Worm (Caenorhabditis elegans) whole organism, young adult: ENCODE data around the gene lmd-3.
A peak's percentile ranks its signal among the peaks of the same experiment; 100 is the strongest.

Source experiments
- B0019.2 ChIP-seq: fragments of 200-800 bp; sonication (Bioruptor generic); conservative IDR thresholded peaks from 2 replicates; pipeline ENCODE4 v1.3.6; 2022; ENCODE audit warnings: missing genetic modification reagents, missing genetic modification characterization, missing compliant biosample characterization
- D2030.7 ChIP-seq: fragments of 200-800 bp; sonication (Bioruptor generic); IDR thresholded peaks from 2 replicates; pipeline ENCODE4 v1.3.6; 2022; ENCODE audit warnings: missing genetic modification reagents, missing genetic modification characterization, missing compliant biosample characterization
- F10E7.11 ChIP-seq: sonication (generic microtip); optimal IDR thresholded peaks from 2 replicates; lab custom pipeline; 2017; ENCODE audit warnings: mild to moderate bottlenecking, missing genetic modification characterization, moderate library complexity, missing compliant biosample characterization
- F22D6.2 ChIP-seq: sonication (generic microtip); optimal IDR thresholded peaks from 2 replicates; lab custom pipeline; 2016; ENCODE audit warnings: mild to moderate bottlenecking, missing genetic modification characterization, missing compliant biosample characterization
- F33H1.4 ChIP-seq: fragments of 200-800 bp; sonication (Bioruptor generic); IDR thresholded peaks from 2 replicates; pipeline ENCODE4 v1.3.6; 2022; ENCODE audit warnings: missing genetic modification reagents, missing genetic modification characterization, missing compliant biosample characterization
- F37B4.10 ChIP-seq: fragments of 200-800 bp; sonication (Bioruptor generic); IDR thresholded peaks from 2 replicates; pipeline ENCODE4 v1.3.6; 2022; ENCODE audit warnings: missing genetic modification characterization, missing compliant biosample characterization
- F39B2.1 ChIP-seq: fragments of 200-800 bp; sonication (Bioruptor generic); IDR thresholded peaks from 2 replicates; pipeline ENCODE4 v1.3.6; 2022; ENCODE audit warnings: missing genetic modification reagents, missing genetic modification characterization, missing compliant biosample characterization
- F57A8.1 ChIP-seq: fragments of 200-800 bp; sonication (Bioruptor generic); optimal IDR thresholded peaks from 2 replicates; lab custom pipeline; 2018; ENCODE audit warnings: mild to moderate bottlenecking, missing genetic modification characterization, moderate library complexity, missing compliant biosample characterization
- Y53G8AR.9 ChIP-seq: fragments of 200-800 bp; sonication (Bioruptor generic); conservative IDR thresholded peaks from 2 replicates; pipeline ENCODE4 v1.3.6; 2022; ENCODE audit warnings: missing genetic modification reagents, missing genetic modification characterization, missing compliant biosample characterization
- Y79H2A.3 ChIP-seq: fragments of 200-800 bp; sonication (Bioruptor generic); conservative IDR thresholded peaks from 2 replicates; pipeline ENCODE4 v1.3.6; 2022; ENCODE audit warnings: missing genetic modification reagents, missing genetic modification characterization, missing compliant biosample characterization
- Y95B8A.8 ChIP-seq: fragments of 200-800 bp; sonication (Bioruptor generic); IDR thresholded peaks from 2 replicates; pipeline ENCODE4 v1.3.6; 2022; ENCODE audit warnings: missing genetic modification reagents, missing genetic modification characterization, missing compliant biosample characterization
- ZK185.1 ChIP-seq: sonication (generic microtip); optimal IDR thresholded peaks from 2 replicates; lab custom pipeline; 2016; ENCODE audit warnings: mild to moderate bottlenecking, missing genetic modification characterization, missing compliant biosample characterization; ENCODE audit not compliant: poor library complexity, severe bottlenecking
- atf-7 ChIP-seq: sonication (generic microtip); optimal IDR thresholded peaks from 2 replicates; lab custom pipeline; 2017; ENCODE audit warnings: mild to moderate bottlenecking, missing genetic modification characterization, missing compliant biosample characterization
- athp-1 ChIP-seq: sonication (generic microtip); optimal IDR thresholded peaks from 2 replicates; lab custom pipeline; 2017; ENCODE audit warnings: mild to moderate bottlenecking, missing genetic modification characterization, missing compliant biosample characterization
- attf-6 ChIP-seq: fragments of 200-800 bp; sonication (Bioruptor generic); IDR thresholded peaks from 2 replicates; pipeline ENCODE4 v1.3.6; 2022; ENCODE audit warnings: missing genetic modification reagents, missing genetic modification characterization, missing compliant biosample characterization
- bed-1 ChIP-seq: fragments of 200-800 bp; sonication (Bioruptor generic); IDR thresholded peaks from 2 replicates; pipeline ENCODE4 v1.3.6; 2022; ENCODE audit warnings: missing genetic modification reagents, missing genetic modification characterization, missing compliant biosample characterization
- bed-2 ChIP-seq: fragments of 200-800 bp; sonication (Bioruptor generic); IDR thresholded peaks from 2 replicates; pipeline ENCODE4 v1.3.6; 2022; ENCODE audit warnings: missing genetic modification reagents, missing genetic modification characterization, missing compliant biosample characterization
- ccch-3 ChIP-seq: fragments of 200-800 bp; sonication (Bioruptor generic); optimal IDR thresholded peaks from 2 replicates; lab custom pipeline; 2018; ENCODE audit warnings: mild to moderate bottlenecking, missing genetic modification characterization, missing compliant biosample characterization
- ceh-100 ChIP-seq: fragments of 200-800 bp; sonication (Bioruptor generic); IDR thresholded peaks from 2 replicates; pipeline ENCODE4 v1.3.6; 2022; ENCODE audit warnings: missing genetic modification reagents, missing genetic modification characterization, missing compliant biosample characterization
- ceh-40 ChIP-seq: fragments of 200-800 bp; sonication (Bioruptor generic); IDR thresholded peaks from 2 replicates; pipeline ENCODE4 v1.3.6; 2022; ENCODE audit warnings: missing genetic modification characterization, missing compliant biosample characterization
- dox-1 ChIP-seq: fragments of 200-800 bp; sonication (Bioruptor generic); IDR thresholded peaks from 2 replicates; pipeline ENCODE4 v1.3.6; 2022; ENCODE audit warnings: missing genetic modification reagents, missing genetic modification characterization, missing compliant biosample characterization
- fkh-3 ChIP-seq: sonication (generic microtip); optimal IDR thresholded peaks from 2 replicates; lab custom pipeline; 2016; ENCODE audit warnings: mild to moderate bottlenecking, missing genetic modification characterization, missing compliant biosample characterization
- gei-17 ChIP-seq: fragments of 200-800 bp; sonication (Bioruptor generic); optimal IDR thresholded peaks from 2 replicates; lab custom pipeline; 2018; ENCODE audit warnings: mild to moderate bottlenecking, missing genetic modification characterization, missing compliant biosample characterization
- hmg-20 ChIP-seq: fragments of 200-800 bp; sonication (Bioruptor generic); IDR thresholded peaks from 2 replicates; pipeline ENCODE4 v1.3.6; 2022; ENCODE audit warnings: missing genetic modification reagents, missing genetic modification characterization, missing compliant biosample characterization
- let-607 ChIP-seq, 2 experiments: fragments of 200-800 bp in 1 of 2; sonication (Bioruptor generic) in 1 of 2; sonication (generic microtip) in 1 of 2; optimal IDR thresholded peaks; 2 replicates each; lab custom pipeline; 2016 to 2018; ENCODE audit warnings: mild to moderate bottlenecking in 2 of 2, missing compliant biosample characterization in 2 of 2, missing genetic modification characterization in 2 of 2, moderate library complexity in 2 of 2, missing genotype in 1 of 2
- lin-35 ChIP-seq, 3 experiments: fragments of 150-350 bp in 2 of 3; sonication (generic microtip) in 1 of 3; optimal IDR thresholded peaks; 2 replicates each; lab custom pipeline; 2014 to 2018; ENCODE audit warnings: missing biosample characterization in 3 of 3, missing genetic modification characterization in 3 of 3, missing genetic modification reagents in 3 of 3
- lsl-1 ChIP-seq: fragments of 200-800 bp; sonication (Bioruptor generic); optimal IDR thresholded peaks from 2 replicates; lab custom pipeline; 2018; ENCODE audit warnings: mild to moderate bottlenecking, missing genetic modification characterization, moderate library complexity, missing compliant biosample characterization
- lsy-27 ChIP-seq: sonication (generic microtip); optimal IDR thresholded peaks from 2 replicates; lab custom pipeline; 2017; ENCODE audit warnings: missing genetic modification characterization, mild to moderate bottlenecking, missing compliant biosample characterization, antibody characterized with exemption, missing genotype, borderline replicate concordance; ENCODE audit not compliant: insufficient read depth
- madf-3 ChIP-seq: fragments of 200-800 bp; sonication (Bioruptor generic); IDR thresholded peaks from 2 replicates; pipeline ENCODE4 v1.3.6; 2022; ENCODE audit warnings: missing genetic modification reagents, missing genetic modification characterization, missing compliant biosample characterization
- nfyb-1 ChIP-seq: fragments of 200-800 bp; sonication (Bioruptor generic); IDR thresholded peaks from 2 replicates; pipeline ENCODE4 v1.3.6; 2022; ENCODE audit warnings: missing genetic modification reagents, missing genetic modification characterization, missing compliant biosample characterization
- nhr-27 ChIP-seq: fragments of 200-800 bp; sonication (Bioruptor generic); optimal IDR thresholded peaks from 2 replicates; lab custom pipeline; 2018; ENCODE audit warnings: mild to moderate bottlenecking, missing genetic modification characterization, moderate library complexity, missing compliant biosample characterization
- nhr-80 ChIP-seq: sonication (generic microtip); optimal IDR thresholded peaks from 2 replicates; lab custom pipeline; 2016; ENCODE audit warnings: missing genetic modification characterization, missing compliant biosample characterization
- rcor-1 ChIP-seq: fragments of 200-800 bp; sonication (Bioruptor generic); IDR thresholded peaks from 2 replicates; pipeline ENCODE4 v1.3.6; 2022; ENCODE audit warnings: missing genetic modification reagents, missing genetic modification characterization, missing compliant biosample characterization
- snpc-1.1 ChIP-seq: sonication (generic microtip); optimal IDR thresholded peaks from 2 replicates; lab custom pipeline; 2017; ENCODE audit warnings: missing genetic modification characterization, mild to moderate bottlenecking, missing compliant biosample characterization, antibody characterized with exemption, moderate library complexity, missing genotype, missing genetic modification reagents; ENCODE audit not compliant: insufficient read depth
- snpc-1.3 ChIP-seq: sonication (generic microtip); optimal IDR thresholded peaks from 2 replicates; lab custom pipeline; 2017; ENCODE audit warnings: missing genetic modification characterization, mild to moderate bottlenecking, missing compliant biosample characterization, antibody characterized with exemption, moderate library complexity, missing genotype, missing genetic modification reagents; ENCODE audit not compliant: insufficient read depth
- snpc-4 ChIP-seq, 5 experiments: fragments of 150-350 bp in 1 of 5; sonication (generic microtip) in 4 of 5; optimal IDR thresholded peaks; 2 replicates each; lab custom pipeline; 2014 to 2018; ENCODE audit warnings: missing genetic modification characterization in 5 of 5, missing biosample characterization in 3 of 5, antibody characterized with exemption in 2 of 5, mild to moderate bottlenecking in 2 of 5, missing compliant biosample characterization in 2 of 5, missing genotype in 2 of 5, moderate library complexity in 2 of 5, missing genetic modification reagents in 1 of 5
- somi-1 ChIP-seq: fragments of 200-800 bp; sonication (Bioruptor generic); optimal IDR thresholded peaks from 2 replicates; lab custom pipeline; 2018; ENCODE audit warnings: mild to moderate bottlenecking, missing genetic modification characterization, missing compliant biosample characterization
- tlf-1 ChIP-seq: fragments of 200-800 bp; sonication (Bioruptor generic); optimal IDR thresholded peaks from 2 replicates; lab custom pipeline; 2018; ENCODE audit warnings: mild to moderate bottlenecking, missing genetic modification characterization, missing compliant biosample characterization
- unc-130 ChIP-seq: sonication (generic microtip); optimal IDR thresholded peaks from 2 replicates; lab custom pipeline; 2016; ENCODE audit warnings: missing genetic modification reagents, missing genetic modification characterization, missing compliant biosample characterization
- unc-62 ChIP-seq: fragments of 150-350 bp; optimal IDR thresholded peaks from 2 replicates; lab custom pipeline; 2014; ENCODE audit warnings: missing biosample characterization, missing genetic modification reagents, missing genetic modification characterization
- xnd-1 ChIP-seq: sonication (generic microtip); optimal IDR thresholded peaks from 2 replicates; lab custom pipeline; 2016; ENCODE audit warnings: missing genotype, missing genetic modification reagents, missing genetic modification characterization, missing compliant biosample characterization
- zim-3 ChIP-seq: sonication (generic microtip); optimal IDR thresholded peaks from 2 replicates; lab custom pipeline; 2017; ENCODE audit warnings: mild to moderate bottlenecking, missing genetic modification characterization, moderate library complexity, missing compliant biosample characterization
- ztf-18 ChIP-seq: sonication (generic microtip); optimal IDR thresholded peaks from 2 replicates; lab custom pipeline; 2016; ENCODE audit warnings: missing genotype, mild to moderate bottlenecking, missing genetic modification characterization, missing compliant biosample characterization
- ztf-28 ChIP-seq: fragments of 200-800 bp; sonication (Bioruptor generic); IDR thresholded peaks from 2 replicates; pipeline ENCODE4 v1.3.6; 2022; ENCODE audit warnings: missing genetic modification reagents, missing genetic modification characterization, missing compliant biosample characterization
- ztf-6 ChIP-seq: fragments of 200-800 bp; sonication (Bioruptor generic); IDR thresholded peaks from 2 replicates; pipeline ENCODE4 v1.3.6; 2022; ENCODE audit warnings: missing genetic modification reagents, missing genetic modification characterization, missing compliant biosample characterization

lmd-3 gene

DNA sequence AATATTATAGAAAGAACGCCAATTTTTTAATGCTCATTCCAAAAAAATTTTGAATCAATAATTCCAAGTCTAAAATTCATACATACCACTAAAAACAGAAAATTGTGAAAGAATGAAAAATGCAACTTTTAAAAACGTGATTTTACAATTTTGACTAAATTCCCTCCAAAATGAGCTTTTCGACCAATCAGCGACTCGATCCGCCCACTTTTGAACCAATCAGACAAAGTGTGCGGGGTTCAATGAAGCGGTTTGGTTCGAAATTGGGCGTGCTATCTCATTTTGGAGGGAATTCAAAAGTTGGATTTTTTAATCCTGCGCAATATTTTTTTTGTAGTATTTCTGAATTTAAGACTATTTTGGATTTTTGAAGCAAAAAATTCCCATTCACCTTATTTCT lies 27.3 kb downstream of the lmd-3 start:
- TF ChIP-seq snpc-4 (GFP tag; optimal IDR thresholded peaks at IDR 0.05; lab: Kevin White, UChicago): no peak
- TF ChIP-seq snpc-4 (tag; optimal IDR thresholded peaks at IDR 0.05; lab: Kevin White, UChicago): no peak
- no peak for TF ChIP-seq lin-35 (GFP tag; optimal IDR thresholded peaks at IDR 0.05; lab: Kevin White, UChicago)
- TF ChIP-seq bed-1 (GFP tag; lab: Robert Waterston, UW): no peak
- no peak for TF ChIP-seq Y79H2A.3 (GFP tag; lab: Robert Waterston, UW)
- no peak for TF ChIP-seq gei-17
- no peak for TF ChIP-seq F10E7.11 (tag; lab: Kevin White, UChicago)
- TF ChIP-seq unc-130: no peak
- no peak for TF ChIP-seq attf-6 (GFP tag; lab: Robert Waterston, UW)
- no peak for TF ChIP-seq dox-1 (GFP tag; lab: Robert Waterston, UW)
- no peak for TF ChIP-seq ceh-40 (GFP tag; lab: Robert Waterston, UW)
- TF ChIP-seq atf-7 (tag; lab: Kevin White, UChicago): no peak
- TF ChIP-seq nhr-27: no peak
- no peak for TF ChIP-seq let-607 (tag; optimal IDR thresholded peaks at IDR 0.05; lab: Kevin White, UChicago)
- no peak for TF ChIP-seq F33H1.4
- TF ChIP-seq Y53G8AR.9 (GFP tag; lab: Robert Waterston, UW): no peak
- TF ChIP-seq zim-3 (tag; lab: Kevin White, UChicago): no peak
- no peak for TF ChIP-seq D2030.7 (GFP tag; lab: Robert Waterston, UW)
- TF ChIP-seq madf-3 (GFP tag; lab: Robert Waterston, UW): no peak
- TF ChIP-seq Y95B8A.8 (GFP tag; lab: Robert Waterston, UW): no peak
- no peak for TF ChIP-seq F37B4.10

DNA sequence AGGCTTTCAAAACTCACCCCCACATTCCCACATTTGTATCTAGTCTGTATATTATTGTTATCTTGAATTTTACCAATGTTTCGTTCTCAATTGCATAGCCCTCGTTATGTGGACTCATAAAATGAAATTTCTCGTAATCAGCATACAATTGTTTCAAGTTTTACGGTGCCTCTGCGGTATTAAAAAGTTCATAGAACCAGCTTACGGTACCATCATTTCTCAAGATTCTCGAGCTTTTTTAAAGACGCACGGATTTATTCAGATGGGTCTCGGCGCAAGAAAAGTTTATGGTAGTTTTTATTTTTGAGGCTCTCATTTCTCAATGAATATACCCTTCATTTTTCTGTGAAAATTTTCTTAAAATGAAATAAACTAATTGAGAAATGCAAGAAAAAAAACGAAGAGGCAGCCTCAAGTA lies 29.5 kb downstream of the lmd-3 start:
- TF ChIP-seq F39B2.1 (GFP tag; lab: Robert Waterston, UW) (peak; percentile 65; the same call in 1 of the 2 replicates), ztf-18 (tag; lab: Kevin White, UChicago) (peak; percentile 55), xnd-1 (peak; percentile 68), tlf-1 (GFP tag; lab: Kevin White, UChicago) (peak; percentile 83), ztf-6 (GFP tag; lab: Robert Waterston, UW) (no peak), B0019.2 (GFP tag; lab: Robert Waterston, UW) (0 out of 2 replicates have a peak, but pooled peaks have one; percentile 36), rcor-1 (GFP tag; lab: Robert Waterston, UW) (peak; percentile 71), somi-1 (GFP tag; lab: Kevin White, UChicago) (no peak), nfyb-1 (GFP tag; lab: Robert Waterston, UW) (peak; percentile 70), unc-130 (peak; percentile 23), snpc-1.3 (tag; lab: Kevin White, UChicago) (no peak), D2030.7 (GFP tag; lab: Robert Waterston, UW) (peak; percentile 75), nhr-80 (tag; lab: Kevin White, UChicago) (no peak), lsl-1 (GFP tag; lab: Kevin White, UChicago) (peak; percentile 71), ccch-3 (no peak), athp-1 (tag; lab: Kevin White, UChicago) (peak; percentile 68), lsy-27 (tag; lab: Kevin White, UChicago) (no peak), hmg-20 (0 out of 2 replicates have a peak, but pooled peaks have one; percentile 9), ceh-100 (GFP tag; lab: Robert Waterston, UW) (peak; percentile 56), attf-6 (GFP tag; lab: Robert Waterston, UW) (peak; percentile 88), fkh-3 (tag; lab: Kevin White, UChicago) (peak; percentile 45), F22D6.2 (no peak), bed-2 (no peak), ZK185.1 (tag; lab: Kevin White, UChicago) (no peak), unc-62 (GFP tag; lab: Kevin White, UChicago) (no peak), ztf-28 (GFP tag; lab: Robert Waterston, UW) (0 out of 2 replicates have a peak, but pooled peaks have one; percentile 58), snpc-4 (GFP tag; optimal IDR thresholded peaks at IDR 0.05; lab: Kevin White, UChicago) (no peak), snpc-4 (tag; optimal IDR thresholded peaks at IDR 0.05; lab: Kevin White, UChicago) (peak in 2 of 4 experiments; percentile 44 to 52), atf-7 (tag; lab: Kevin White, UChicago) (peak; percentile 56), snpc-1.1 (tag; lab: Kevin White, UChicago) (peak; percentile 30), F57A8.1 (GFP tag; lab: Kevin White, UChicago) (no peak)
